Worm (Caenorhabditis elegans): ENCODE measurements around the gene dct-8.

DNA sequence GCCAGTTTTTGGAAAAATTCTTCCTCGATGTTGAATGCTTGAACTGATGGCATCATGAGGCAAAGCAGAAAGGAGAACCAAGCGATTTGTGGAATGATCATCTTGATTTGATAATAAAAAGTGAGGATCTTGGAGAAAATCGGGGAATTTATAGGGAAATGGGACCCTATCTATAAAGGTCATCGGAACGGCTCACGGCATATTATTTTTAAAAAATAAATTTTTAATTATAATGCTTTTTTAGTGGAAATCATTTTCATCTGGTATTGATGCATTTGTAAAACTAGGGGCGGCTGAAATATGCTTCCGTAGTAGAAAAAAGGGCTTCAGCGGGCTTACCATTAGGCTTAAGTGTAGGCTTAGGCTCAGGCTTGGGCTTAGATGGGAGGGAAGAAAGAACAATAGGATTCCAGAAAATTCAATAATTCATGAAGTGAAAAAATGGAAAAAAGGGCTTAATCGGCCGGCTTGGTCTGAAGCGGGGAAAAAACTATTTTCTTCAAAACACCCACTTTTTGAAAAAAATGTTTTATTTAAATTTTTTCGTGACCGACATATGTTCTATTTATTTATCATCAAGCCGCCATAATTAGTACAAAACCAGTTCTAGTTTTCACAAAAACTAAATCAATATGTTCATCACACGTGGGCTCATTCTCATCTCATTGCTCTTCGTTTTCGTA is 12.8 kb downstream of the dct-8 start, which contains the start of the genes F56D6.22 and F56D6.12:
- no peak for TF ChIP-seq elt-1 (tag; optimal IDR thresholded peaks at IDR 0.05)
- no peak for TF ChIP-seq fkh-10 (GFP tag; optimal IDR thresholded peaks at IDR 0.05)
- no peak for TF ChIP-seq ZK546.5 (tag; optimal IDR thresholded peaks at IDR 0.05)
- TF ChIP-seq lin-15B (tag; optimal IDR thresholded peaks at IDR 0.05), result no peak
